Fruit fly (Drosophila melanogaster): Measurements from ENCODE around the gene CG6724.

CG6724 gene

dm6 chr2L:10721535-10721934, 48.2 kb downstream of the CG6724 start:
- TF ChIP-seq pdm3 (GFP tag; optimal IDR thresholded peaks at IDR 0.05) (no peak), lz (GFP tag; optimal IDR thresholded peaks at IDR 0.05) (no peak), CG6276 (GFP tag; optimal IDR thresholded peaks at IDR 0.05) (no peak), Gug (GFP tag; IDR thresholded peaks at IDR 0.05) (no peak), CG11902 (GFP tag; optimal IDR thresholded peaks at IDR 0.05) (no peak), esn (GFP tag; optimal IDR thresholded peaks at IDR 0.05) (no peak), ss (GFP tag; optimal IDR thresholded peaks at IDR 0.05) (no peak), CG8119 (GFP tag; IDR thresholded peaks at IDR 0.05) (no peak), OdsH (GFP tag; optimal IDR thresholded peaks at IDR 0.05) (no peak), CG32006 (GFP tag; optimal IDR thresholded peaks at IDR 0.05) (no peak), net (GFP tag; optimal IDR thresholded peaks at IDR 0.05) (no peak), CG6792 (GFP tag; optimal IDR thresholded peaks at IDR 0.05) (no peak)

Measured in whole organism, prepupa.